Worm (Caenorhabditis elegans) whole organism, young adult: ENCODE results near the gene arrd-25.

Experiments
- akir-1 ChIP-seq: fragments of 200-800 bp; sonication (Bioruptor generic); optimal IDR thresholded peaks from 2 replicates; lab custom pipeline; 2018; ENCODE audit warnings: mild to moderate bottlenecking, missing genetic modification characterization, moderate library complexity, missing compliant biosample characterization
- ama-1 ChIP-seq, 3 experiments: fragments of 150-350 bp in 1 of 3; sonication (generic microtip) in 2 of 3; optimal IDR thresholded peaks; 2 replicates each; lab custom pipeline; 2014 to 2018; ENCODE audit warnings: missing biosample characterization in 2 of 3, missing genetic modification characterization in 2 of 3, missing genetic modification reagents in 2 of 3
- cebp-1 ChIP-seq, 2 experiments: fragments of 200-800 bp in 1 of 2; sonication (Bioruptor generic) in 1 of 2; sonication (generic microtip) in 1 of 2; IDR thresholded peaks in 1 of 2; optimal IDR thresholded peaks in 1 of 2; 2 replicates each; pipeline versions ENCODE4 v1.3.6 to Lab custom; 2017 to 2022; ENCODE audit warnings: missing compliant biosample characterization in 2 of 2, missing genetic modification characterization in 2 of 2, mild to moderate bottlenecking in 1 of 2, missing genetic modification reagents in 1 of 2, moderate library complexity in 1 of 2
- chd-7 ChIP-seq: sonication (generic microtip); optimal IDR thresholded peaks from 2 replicates; lab custom pipeline; 2016; ENCODE audit warnings: mild to moderate bottlenecking, missing genetic modification characterization, moderate library complexity, missing compliant biosample characterization
- hmg-20 ChIP-seq: fragments of 200-800 bp; sonication (Bioruptor generic); IDR thresholded peaks from 2 replicates; pipeline ENCODE4 v1.3.6; 2022; ENCODE audit warnings: missing genetic modification reagents, missing genetic modification characterization, missing compliant biosample characterization
- lag-1 ChIP-seq: fragments of 200-800 bp; sonication (Bioruptor generic); IDR thresholded peaks from 2 replicates; pipeline ENCODE4 v1.3.6; 2022; ENCODE audit warnings: missing genetic modification reagents, missing genetic modification characterization, missing compliant biosample characterization
- lin-35 ChIP-seq, 3 experiments: fragments of 150-350 bp in 2 of 3; sonication (generic microtip) in 1 of 3; optimal IDR thresholded peaks; 2 replicates each; lab custom pipeline; 2014 to 2018; ENCODE audit warnings: missing biosample characterization in 3 of 3, missing genetic modification characterization in 3 of 3, missing genetic modification reagents in 3 of 3
- nhr-27 ChIP-seq: fragments of 200-800 bp; sonication (Bioruptor generic); optimal IDR thresholded peaks from 2 replicates; lab custom pipeline; 2018; ENCODE audit warnings: mild to moderate bottlenecking, missing genetic modification characterization, moderate library complexity, missing compliant biosample characterization
- unc-62 ChIP-seq: fragments of 150-350 bp; optimal IDR thresholded peaks from 2 replicates; lab custom pipeline; 2014; ENCODE audit warnings: missing biosample characterization, missing genetic modification reagents, missing genetic modification characterization
- ztf-18 ChIP-seq: sonication (generic microtip); optimal IDR thresholded peaks from 2 replicates; lab custom pipeline; 2016; ENCODE audit warnings: missing genotype, mild to moderate bottlenecking, missing genetic modification characterization, missing compliant biosample characterization

ce11 chrX:14067641-14068040 lies 34.0 kb downstream of the arrd-25 start, which contains the start of gene lgc-21:
- no peak for TF ChIP-seq ztf-18 (tag; lab: Kevin White, UChicago)
- TF ChIP-seq unc-62 (GFP tag; lab: Kevin White, UChicago): no peak
- no peak for TF ChIP-seq lag-1 (GFP tag; lab: Robert Waterston, UW)
- no peak for TF ChIP-seq hmg-20
- no peak for TF ChIP-seq ama-1 (optimal IDR thresholded peaks at IDR 0.05; lab: Kevin White, UChicago)
- no peak for TF ChIP-seq ama-1 (GFP tag; optimal IDR thresholded peaks at IDR 0.05; lab: Kevin White, UChicago)
- no peak for TF ChIP-seq chd-7 (tag; lab: Kevin White, UChicago)
- TF ChIP-seq cebp-1 (GFP tag; IDR thresholded peaks at IDR 0.05; lab: Robert Waterston, UW): no peak
- TF ChIP-seq cebp-1 (tag; optimal IDR thresholded peaks at IDR 0.05; lab: Kevin White, UChicago): no peak
- no peak for TF ChIP-seq akir-1 (GFP tag; lab: Kevin White, UChicago)
- no peak for TF ChIP-seq nhr-27 (tag; lab: Kevin White, UChicago)
- no peak for TF ChIP-seq lin-35 (GFP tag; optimal IDR thresholded peaks at IDR 0.05; lab: Kevin White, UChicago)
